Worm (Caenorhabditis elegans) whole organism, young adult: Measurements from ENCODE around the gene C06E8.5.

Experiments used
- B0019.2 ChIP-seq: fragments of 200-800 bp; sonication (Bioruptor generic); conservative IDR thresholded peaks from 2 replicates; pipeline ENCODE4 v1.3.6; 2022; ENCODE audit warnings: missing genetic modification reagents, missing genetic modification characterization, missing compliant biosample characterization
- F22D6.2 ChIP-seq: sonication (generic microtip); optimal IDR thresholded peaks from 2 replicates; lab custom pipeline; 2016; ENCODE audit warnings: mild to moderate bottlenecking, missing genetic modification characterization, missing compliant biosample characterization
- F23B12.7 ChIP-seq: sonication (generic microtip); optimal IDR thresholded peaks from 2 replicates; lab custom pipeline; 2017; ENCODE audit warnings: missing genetic modification characterization, mild to moderate bottlenecking, missing compliant biosample characterization, antibody characterized with exemption, moderate library complexity; ENCODE audit not compliant: insufficient read depth
- F39B2.1 ChIP-seq: fragments of 200-800 bp; sonication (Bioruptor generic); IDR thresholded peaks from 2 replicates; pipeline ENCODE4 v1.3.6; 2022; ENCODE audit warnings: missing genetic modification reagents, missing genetic modification characterization, missing compliant biosample characterization
- F52B5.7 ChIP-seq: sonication (generic microtip); optimal IDR thresholded peaks from 2 replicates; lab custom pipeline; 2016; ENCODE audit warnings: mild to moderate bottlenecking, missing genetic modification characterization, missing compliant biosample characterization
- F57A8.1 ChIP-seq: fragments of 200-800 bp; sonication (Bioruptor generic); optimal IDR thresholded peaks from 2 replicates; lab custom pipeline; 2018; ENCODE audit warnings: mild to moderate bottlenecking, missing genetic modification characterization, moderate library complexity, missing compliant biosample characterization
- F57C9.4 ChIP-seq: sonication (generic microtip); optimal IDR thresholded peaks from 2 replicates; lab custom pipeline; 2017; ENCODE audit warnings: mild to moderate bottlenecking, missing genetic modification characterization, missing compliant biosample characterization
- T07F8.4 ChIP-seq: sonication (generic microtip); optimal IDR thresholded peaks from 2 replicates; lab custom pipeline; 2016; ENCODE audit warnings: mild to moderate bottlenecking, missing genetic modification characterization, moderate library complexity, missing compliant biosample characterization
- Y67H2A.10 ChIP-seq: fragments of 200-800 bp; sonication (Bioruptor generic); conservative IDR thresholded peaks from 2 replicates; pipeline ENCODE4 v1.3.6; 2022; ENCODE audit warnings: missing genetic modification reagents, missing genetic modification characterization, missing compliant biosample characterization
- ZK185.1 ChIP-seq: sonication (generic microtip); optimal IDR thresholded peaks from 2 replicates; lab custom pipeline; 2016; ENCODE audit warnings: mild to moderate bottlenecking, missing genetic modification characterization, missing compliant biosample characterization; ENCODE audit not compliant: poor library complexity, severe bottlenecking
- aptf-2 ChIP-seq: fragments of 200-800 bp; sonication (Bioruptor generic); conservative IDR thresholded peaks from 2 replicates; pipeline ENCODE4 v1.3.6; 2022; ENCODE audit warnings: missing genetic modification reagents, missing genetic modification characterization, missing compliant biosample characterization
- attf-3 ChIP-seq: fragments of 200-800 bp; sonication (Bioruptor generic); conservative IDR thresholded peaks from 2 replicates; pipeline ENCODE4 v1.3.6; 2022; ENCODE audit warnings: missing genetic modification reagents, missing genetic modification characterization, missing compliant biosample characterization
- attf-6 ChIP-seq: fragments of 200-800 bp; sonication (Bioruptor generic); IDR thresholded peaks from 2 replicates; pipeline ENCODE4 v1.3.6; 2022; ENCODE audit warnings: missing genetic modification reagents, missing genetic modification characterization, missing compliant biosample characterization
- bed-1 ChIP-seq: fragments of 200-800 bp; sonication (Bioruptor generic); IDR thresholded peaks from 2 replicates; pipeline ENCODE4 v1.3.6; 2022; ENCODE audit warnings: missing genetic modification reagents, missing genetic modification characterization, missing compliant biosample characterization
- bed-2 ChIP-seq: fragments of 200-800 bp; sonication (Bioruptor generic); IDR thresholded peaks from 2 replicates; pipeline ENCODE4 v1.3.6; 2022; ENCODE audit warnings: missing genetic modification reagents, missing genetic modification characterization, missing compliant biosample characterization
- cebp-1 ChIP-seq, 2 experiments: fragments of 200-800 bp in 1 of 2; sonication (Bioruptor generic) in 1 of 2; sonication (generic microtip) in 1 of 2; IDR thresholded peaks in 1 of 2; optimal IDR thresholded peaks in 1 of 2; 2 replicates each; pipeline versions ENCODE4 v1.3.6 to Lab custom; 2017 to 2022; ENCODE audit warnings: missing compliant biosample characterization in 2 of 2, missing genetic modification characterization in 2 of 2, mild to moderate bottlenecking in 1 of 2, missing genetic modification reagents in 1 of 2, moderate library complexity in 1 of 2
- ceh-27 ChIP-seq: fragments of 200-800 bp; sonication (Bioruptor generic); optimal IDR thresholded peaks from 2 replicates; lab custom pipeline; 2018; ENCODE audit warnings: mild to moderate bottlenecking, missing genetic modification characterization, moderate library complexity, missing compliant biosample characterization
- die-1 ChIP-seq: sonication (generic microtip); optimal IDR thresholded peaks from 2 replicates; lab custom pipeline; 2016; ENCODE audit warnings: missing genotype, mild to moderate bottlenecking, missing genetic modification characterization, missing compliant biosample characterization
- dox-1 ChIP-seq: fragments of 200-800 bp; sonication (Bioruptor generic); IDR thresholded peaks from 2 replicates; pipeline ENCODE4 v1.3.6; 2022; ENCODE audit warnings: missing genetic modification reagents, missing genetic modification characterization, missing compliant biosample characterization
- dpl-1 ChIP-seq: fragments of 150-350 bp; optimal IDR thresholded peaks from 2 replicates; lab custom pipeline; 2014; ENCODE audit warnings: missing biosample characterization, missing genetic modification reagents, missing genetic modification characterization
- efl-1 ChIP-seq: fragments of 150-350 bp; optimal IDR thresholded peaks from 2 replicates; lab custom pipeline; 2014; ENCODE audit warnings: missing biosample characterization, missing genetic modification reagents, missing genetic modification characterization
- ets-4 ChIP-seq: fragments of 200-800 bp; sonication (Bioruptor generic); optimal IDR thresholded peaks from 2 replicates; lab custom pipeline; 2018; ENCODE audit warnings: mild to moderate bottlenecking, missing genetic modification characterization, missing compliant biosample characterization
- him-1 ChIP-seq: sonication (generic microtip); optimal IDR thresholded peaks from 2 replicates; lab custom pipeline; 2016; ENCODE audit warnings: missing genotype, missing genetic modification reagents, missing genetic modification characterization, missing compliant biosample characterization
- hrde-1 ChIP-seq: sonication (generic microtip); optimal IDR thresholded peaks from 2 replicates; lab custom pipeline; 2016; ENCODE audit warnings: missing genetic modification characterization, mild to moderate bottlenecking, missing compliant biosample characterization, moderate library complexity, missing genotype, missing genetic modification reagents, borderline replicate concordance
- let-526 ChIP-seq: fragments of 200-800 bp; sonication (Bioruptor generic); IDR thresholded peaks from 2 replicates; pipeline ENCODE4 v1.3.6; 2022; ENCODE audit warnings: missing genetic modification reagents, missing genetic modification characterization, missing compliant biosample characterization
- lin-26 ChIP-seq: fragments of 200-800 bp; sonication (Bioruptor generic); IDR thresholded peaks from 2 replicates; pipeline ENCODE4 v1.3.6; 2022; ENCODE audit warnings: missing genetic modification reagents, missing genetic modification characterization, missing compliant biosample characterization
- lin-40 ChIP-seq: sonication (generic microtip); optimal IDR thresholded peaks from 2 replicates; lab custom pipeline; 2016; ENCODE audit warnings: missing genetic modification characterization, mild to moderate bottlenecking, missing compliant biosample characterization, missing genotype, missing genetic modification reagents
- lsl-1 ChIP-seq: fragments of 200-800 bp; sonication (Bioruptor generic); optimal IDR thresholded peaks from 2 replicates; lab custom pipeline; 2018; ENCODE audit warnings: mild to moderate bottlenecking, missing genetic modification characterization, moderate library complexity, missing compliant biosample characterization
- lsy-27 ChIP-seq: sonication (generic microtip); optimal IDR thresholded peaks from 2 replicates; lab custom pipeline; 2017; ENCODE audit warnings: missing genetic modification characterization, mild to moderate bottlenecking, missing compliant biosample characterization, antibody characterized with exemption, missing genotype, borderline replicate concordance; ENCODE audit not compliant: insufficient read depth
- madf-10 ChIP-seq: sonication (generic microtip); optimal IDR thresholded peaks from 2 replicates; lab custom pipeline; 2016; ENCODE audit warnings: mild to moderate bottlenecking, missing genetic modification characterization, missing compliant biosample characterization
- madf-3 ChIP-seq: fragments of 200-800 bp; sonication (Bioruptor generic); IDR thresholded peaks from 2 replicates; pipeline ENCODE4 v1.3.6; 2022; ENCODE audit warnings: missing genetic modification reagents, missing genetic modification characterization, missing compliant biosample characterization
- madf-8 ChIP-seq: fragments of 200-800 bp; sonication (Bioruptor generic); conservative IDR thresholded peaks from 2 replicates; pipeline ENCODE4 v1.3.6; 2022; ENCODE audit warnings: missing genetic modification reagents, missing genetic modification characterization, missing compliant biosample characterization
- mes-4 ChIP-seq: sonication (generic microtip); optimal IDR thresholded peaks from 2 replicates; lab custom pipeline; 2016; ENCODE audit warnings: missing genotype, missing genetic modification characterization, missing compliant biosample characterization
- pbrm-1 ChIP-seq: fragments of 200-800 bp; sonication (Bioruptor generic); IDR thresholded peaks from 2 replicates; pipeline ENCODE4 v1.3.6; 2022; ENCODE audit warnings: missing genetic modification reagents, missing genetic modification characterization, missing compliant biosample characterization
- rcor-1 ChIP-seq: fragments of 200-800 bp; sonication (Bioruptor generic); IDR thresholded peaks from 2 replicates; pipeline ENCODE4 v1.3.6; 2022; ENCODE audit warnings: missing genetic modification reagents, missing genetic modification characterization, missing compliant biosample characterization
- repo-1 ChIP-seq: sonication (generic microtip); optimal IDR thresholded peaks from 2 replicates; lab custom pipeline; 2017; ENCODE audit warnings: mild to moderate bottlenecking, missing genetic modification characterization, missing compliant biosample characterization
- rpc-1 ChIP-seq, 2 experiments: fragments of 150-350 bp in 1 of 2; sonication (generic microtip) in 1 of 2; optimal IDR thresholded peaks; 2 replicates each; lab custom pipeline; 2014 to 2018; ENCODE audit warnings: missing biosample characterization in 1 of 2, missing genetic modification characterization in 1 of 2, missing genetic modification reagents in 1 of 2, missing genotype in 1 of 2
- sdz-38 ChIP-seq: sonication (generic microtip); optimal IDR thresholded peaks from 2 replicates; lab custom pipeline; 2016; ENCODE audit warnings: missing genotype, missing genetic modification characterization, missing compliant biosample characterization
- snpc-3.4 ChIP-seq: sonication (generic microtip); optimal IDR thresholded peaks from 2 replicates; lab custom pipeline; 2017; ENCODE audit warnings: missing genetic modification characterization, mild to moderate bottlenecking, missing compliant biosample characterization, antibody characterized with exemption, moderate library complexity, missing genotype, missing genetic modification reagents
- snpc-4 ChIP-seq, 5 experiments: fragments of 150-350 bp in 1 of 5; sonication (generic microtip) in 4 of 5; optimal IDR thresholded peaks; 2 replicates each; lab custom pipeline; 2014 to 2018; ENCODE audit warnings: missing genetic modification characterization in 5 of 5, missing biosample characterization in 3 of 5, antibody characterized with exemption in 2 of 5, mild to moderate bottlenecking in 2 of 5, missing compliant biosample characterization in 2 of 5, missing genotype in 2 of 5, moderate library complexity in 2 of 5, missing genetic modification reagents in 1 of 5
- somi-1 ChIP-seq: fragments of 200-800 bp; sonication (Bioruptor generic); optimal IDR thresholded peaks from 2 replicates; lab custom pipeline; 2018; ENCODE audit warnings: mild to moderate bottlenecking, missing genetic modification characterization, missing compliant biosample characterization
- tlf-1 ChIP-seq: fragments of 200-800 bp; sonication (Bioruptor generic); optimal IDR thresholded peaks from 2 replicates; lab custom pipeline; 2018; ENCODE audit warnings: mild to moderate bottlenecking, missing genetic modification characterization, missing compliant biosample characterization
- zfh-2 ChIP-seq: fragments of 200-800 bp; sonication (Bioruptor generic); conservative IDR thresholded peaks from 2 replicates; pipeline ENCODE4 v1.3.6; 2022; ENCODE audit warnings: missing genetic modification reagents, missing genetic modification characterization, missing compliant biosample characterization
- ztf-22 ChIP-seq: fragments of 200-800 bp; sonication (Bioruptor generic); optimal IDR thresholded peaks from 2 replicates; lab custom pipeline; 2018; ENCODE audit warnings: mild to moderate bottlenecking, missing genetic modification characterization, moderate library complexity, missing compliant biosample characterization

C06E8.5 gene

ce11 chrIII:6970744-6971143, 34.5 kb downstream of the C06E8.5 start:
- TF ChIP-seq aptf-2 (GFP tag; lab: Robert Waterston, UW) (no peak), zfh-2 (GFP tag; lab: Robert Waterston, UW) (peak; percentile 67; the same call in 1 of the 2 replicates), bed-1 (GFP tag; lab: Robert Waterston, UW) (no peak), die-1 (tag; lab: Kevin White, UChicago) (no peak), lsy-27 (tag; lab: Kevin White, UChicago) (no peak), T07F8.4 (tag; lab: Kevin White, UChicago) (no peak), rpc-1 (optimal IDR thresholded peaks at IDR 0.05; lab: Kevin White, UChicago) (no peak), rpc-1 (tag; optimal IDR thresholded peaks at IDR 0.05; lab: Kevin White, UChicago) (no peak), pbrm-1 (0 out of 2 replicates have a peak, but pooled peaks have one; percentile 19), dox-1 (peak; percentile 33; the same call in 1 of the 2 replicates), repo-1 (tag; lab: Kevin White, UChicago) (no peak), bed-2 (no peak), efl-1 (GFP tag; lab: Kevin White, UChicago) (peak; percentile 10), lin-40 (tag; lab: Kevin White, UChicago) (no peak), rcor-1 (GFP tag; lab: Robert Waterston, UW) (no peak)

- TF ChIP-seq ztf-22 (GFP tag; lab: Kevin White, UChicago) (peak; percentile 3), F57A8.1 (no peak), F22D6.2 (tag; lab: Kevin White, UChicago) (no peak), ZK185.1 (tag; lab: Kevin White, UChicago) (no peak), attf-6 (GFP tag; lab: Robert Waterston, UW) (peak; percentile 84), F23B12.7 (tag; lab: Kevin White, UChicago) (no peak), mes-4 (tag; lab: Kevin White, UChicago) (no peak), him-1 (tag; lab: Kevin White, UChicago) (peak; percentile 92), cebp-1 (GFP tag; IDR thresholded peaks at IDR 0.05; lab: Robert Waterston, UW) (no peak), cebp-1 (tag; optimal IDR thresholded peaks at IDR 0.05; lab: Kevin White, UChicago) (peak; percentile 51), snpc-4 (GFP tag; optimal IDR thresholded peaks at IDR 0.05; lab: Kevin White, UChicago) (peak; percentile 64), snpc-4 (tag; optimal IDR thresholded peaks at IDR 0.05; lab: Kevin White, UChicago) (peak in 3 of 4 experiments; percentile 57 to 76 (median 74)), sdz-38 (no peak), lin-26 (GFP tag; lab: Robert Waterston, UW) (peak; percentile 81; the same call in 1 of the 2 replicates), let-526 (GFP tag; lab: Robert Waterston, UW) (no peak), dpl-1 (GFP tag; lab: Kevin White, UChicago) (peak; percentile 2), madf-8 (GFP tag; lab: Robert Waterston, UW) (no peak), hrde-1 (tag; lab: Kevin White, UChicago) (peak; percentile 92), lsl-1 (GFP tag; lab: Kevin White, UChicago) (peak; percentile 74), tlf-1 (peak; percentile 84), bed-1 (GFP tag; lab: Robert Waterston, UW) (no peak), F57C9.4 (tag; lab: Kevin White, UChicago) (no peak), Y67H2A.10 (GFP tag; lab: Robert Waterston, UW) (no peak), lin-40 (tag; lab: Kevin White, UChicago) (no peak), snpc-3.4 (tag; lab: Kevin White, UChicago) (peak; percentile 89), F52B5.7 (tag; lab: Kevin White, UChicago) (peak; percentile 14), efl-1 (GFP tag; lab: Kevin White, UChicago) (peak; percentile 31), F39B2.1 (GFP tag; lab: Robert Waterston, UW) (peak; percentile 76), ets-4 (GFP tag; lab: Kevin White, UChicago) (no peak), ceh-27 (GFP tag; lab: Kevin White, UChicago) (no peak), madf-10 (tag; lab: Kevin White, UChicago) (no peak), somi-1 (GFP tag; lab: Kevin White, UChicago) (no peak), attf-3 (GFP tag; lab: Robert Waterston, UW) (no peak), madf-3 (GFP tag; lab: Robert Waterston, UW) (peak; percentile 82), B0019.2 (GFP tag; lab: Robert Waterston, UW) (no peak)
Observed at ce11 chrIII:6969781-6970342, 35.4 kb downstream of the C06E8.5 start.
